Worm (Caenorhabditis elegans) whole organism, young adult: ENCODE measurements around the gene Y53F4B.21.

Experiments used
- B0336.3 ChIP-seq: fragments of 200-800 bp; sonication (Bioruptor generic); IDR thresholded peaks from 2 replicates; pipeline ENCODE4 v1.3.6; 2022; ENCODE audit warnings: missing genetic modification characterization, missing compliant biosample characterization
- F10E7.11 ChIP-seq: sonication (generic microtip); optimal IDR thresholded peaks from 2 replicates; lab custom pipeline; 2017; ENCODE audit warnings: mild to moderate bottlenecking, missing genetic modification characterization, moderate library complexity, missing compliant biosample characterization
- F22D6.2 ChIP-seq: sonication (generic microtip); optimal IDR thresholded peaks from 2 replicates; lab custom pipeline; 2016; ENCODE audit warnings: mild to moderate bottlenecking, missing genetic modification characterization, missing compliant biosample characterization
- F23B12.7 ChIP-seq: sonication (generic microtip); optimal IDR thresholded peaks from 2 replicates; lab custom pipeline; 2017; ENCODE audit warnings: missing genetic modification characterization, mild to moderate bottlenecking, missing compliant biosample characterization, antibody characterized with exemption, moderate library complexity; ENCODE audit not compliant: insufficient read depth
- F49E8.2 ChIP-seq: sonication (generic microtip); optimal IDR thresholded peaks from 3 replicates; lab custom pipeline; 2017; ENCODE audit warnings: missing genetic modification characterization, mild to moderate bottlenecking, missing compliant biosample characterization, antibody characterized with exemption, moderate library complexity; ENCODE audit not compliant: insufficient read depth
- F52B5.7 ChIP-seq: sonication (generic microtip); optimal IDR thresholded peaks from 2 replicates; lab custom pipeline; 2016; ENCODE audit warnings: mild to moderate bottlenecking, missing genetic modification characterization, missing compliant biosample characterization
- F55B11.4 ChIP-seq: sonication (generic microtip); optimal IDR thresholded peaks from 2 replicates; lab custom pipeline; 2016; ENCODE audit warnings: missing compliant biosample characterization, missing genetic modification characterization, borderline replicate concordance; ENCODE audit not compliant: insufficient read depth
- K12H6.12 ChIP-seq: fragments of 200-800 bp; sonication (Bioruptor generic); optimal IDR thresholded peaks from 2 replicates; lab custom pipeline; 2018; ENCODE audit warnings: mild to moderate bottlenecking, missing genetic modification characterization, missing compliant biosample characterization
- Y56A3A.18 ChIP-seq: fragments of 200-800 bp; sonication (Bioruptor generic); IDR thresholded peaks from 2 replicates; pipeline ENCODE4 v1.3.6; 2022; ENCODE audit warnings: missing genetic modification reagents, missing genetic modification characterization, missing compliant biosample characterization
- atf-7 ChIP-seq: sonication (generic microtip); optimal IDR thresholded peaks from 2 replicates; lab custom pipeline; 2017; ENCODE audit warnings: mild to moderate bottlenecking, missing genetic modification characterization, missing compliant biosample characterization
- attf-6 ChIP-seq: fragments of 200-800 bp; sonication (Bioruptor generic); IDR thresholded peaks from 2 replicates; pipeline ENCODE4 v1.3.6; 2022; ENCODE audit warnings: missing genetic modification reagents, missing genetic modification characterization, missing compliant biosample characterization
- ceh-100 ChIP-seq: fragments of 200-800 bp; sonication (Bioruptor generic); IDR thresholded peaks from 2 replicates; pipeline ENCODE4 v1.3.6; 2022; ENCODE audit warnings: missing genetic modification reagents, missing genetic modification characterization, missing compliant biosample characterization
- ceh-27 ChIP-seq: fragments of 200-800 bp; sonication (Bioruptor generic); optimal IDR thresholded peaks from 2 replicates; lab custom pipeline; 2018; ENCODE audit warnings: mild to moderate bottlenecking, missing genetic modification characterization, moderate library complexity, missing compliant biosample characterization
- ceh-40 ChIP-seq: fragments of 200-800 bp; sonication (Bioruptor generic); IDR thresholded peaks from 2 replicates; pipeline ENCODE4 v1.3.6; 2022; ENCODE audit warnings: missing genetic modification characterization, missing compliant biosample characterization
- ceh-58 ChIP-seq: fragments of 200-800 bp; sonication (Bioruptor generic); IDR thresholded peaks from 2 replicates; pipeline ENCODE4 v1.3.6; 2022; ENCODE audit warnings: missing genetic modification characterization, missing compliant biosample characterization
- ceh-79 ChIP-seq: sonication (generic microtip); optimal IDR thresholded peaks from 2 replicates; lab custom pipeline; 2017; ENCODE audit warnings: mild to moderate bottlenecking, missing genetic modification characterization, missing compliant biosample characterization
- ceh-91 ChIP-seq: fragments of 200-800 bp; sonication (Bioruptor generic); IDR thresholded peaks from 2 replicates; pipeline ENCODE4 v1.3.6; 2022; ENCODE audit warnings: missing genetic modification reagents, missing genetic modification characterization, missing compliant biosample characterization
- chd-7 ChIP-seq: sonication (generic microtip); optimal IDR thresholded peaks from 2 replicates; lab custom pipeline; 2016; ENCODE audit warnings: mild to moderate bottlenecking, missing genetic modification characterization, moderate library complexity, missing compliant biosample characterization
- dox-1 ChIP-seq: fragments of 200-800 bp; sonication (Bioruptor generic); IDR thresholded peaks from 2 replicates; pipeline ENCODE4 v1.3.6; 2022; ENCODE audit warnings: missing genetic modification reagents, missing genetic modification characterization, missing compliant biosample characterization
- egrh-3 ChIP-seq: fragments of 200-800 bp; sonication (Bioruptor generic); IDR thresholded peaks from 2 replicates; pipeline ENCODE4 v1.3.6; 2022; ENCODE audit warnings: missing genetic modification reagents, missing genetic modification characterization, missing compliant biosample characterization
- ekl-4 ChIP-seq: fragments of 200-800 bp; sonication (Bioruptor generic); IDR thresholded peaks from 2 replicates; pipeline ENCODE4 v1.3.6; 2022; ENCODE audit warnings: missing genetic modification reagents, missing genetic modification characterization, missing compliant biosample characterization
- fkh-3 ChIP-seq: sonication (generic microtip); optimal IDR thresholded peaks from 2 replicates; lab custom pipeline; 2016; ENCODE audit warnings: mild to moderate bottlenecking, missing genetic modification characterization, missing compliant biosample characterization
- him-1 ChIP-seq: sonication (generic microtip); optimal IDR thresholded peaks from 2 replicates; lab custom pipeline; 2016; ENCODE audit warnings: missing genotype, missing genetic modification reagents, missing genetic modification characterization, missing compliant biosample characterization
- hlh-12 ChIP-seq: sonication (generic microtip); optimal IDR thresholded peaks from 2 replicates; lab custom pipeline; 2016; ENCODE audit warnings: missing genetic modification characterization, missing compliant biosample characterization
- hrde-1 ChIP-seq: sonication (generic microtip); optimal IDR thresholded peaks from 2 replicates; lab custom pipeline; 2016; ENCODE audit warnings: missing genetic modification characterization, mild to moderate bottlenecking, missing compliant biosample characterization, moderate library complexity, missing genotype, missing genetic modification reagents, borderline replicate concordance
- lag-1 ChIP-seq: fragments of 200-800 bp; sonication (Bioruptor generic); IDR thresholded peaks from 2 replicates; pipeline ENCODE4 v1.3.6; 2022; ENCODE audit warnings: missing genetic modification reagents, missing genetic modification characterization, missing compliant biosample characterization
- let-526 ChIP-seq: fragments of 200-800 bp; sonication (Bioruptor generic); IDR thresholded peaks from 2 replicates; pipeline ENCODE4 v1.3.6; 2022; ENCODE audit warnings: missing genetic modification reagents, missing genetic modification characterization, missing compliant biosample characterization
- lin-35 ChIP-seq, 3 experiments: fragments of 150-350 bp in 2 of 3; sonication (generic microtip) in 1 of 3; optimal IDR thresholded peaks; 2 replicates each; lab custom pipeline; 2014 to 2018; ENCODE audit warnings: missing biosample characterization in 3 of 3, missing genetic modification characterization in 3 of 3, missing genetic modification reagents in 3 of 3
- lin-40 ChIP-seq: sonication (generic microtip); optimal IDR thresholded peaks from 2 replicates; lab custom pipeline; 2016; ENCODE audit warnings: missing genetic modification characterization, mild to moderate bottlenecking, missing compliant biosample characterization, missing genotype, missing genetic modification reagents
- lsy-27 ChIP-seq: sonication (generic microtip); optimal IDR thresholded peaks from 2 replicates; lab custom pipeline; 2017; ENCODE audit warnings: missing genetic modification characterization, mild to moderate bottlenecking, missing compliant biosample characterization, antibody characterized with exemption, missing genotype, borderline replicate concordance; ENCODE audit not compliant: insufficient read depth
- mcd-1 ChIP-seq: fragments of 200-800 bp; sonication (Bioruptor generic); IDR thresholded peaks from 2 replicates; pipeline ENCODE4 v1.3.6; 2022; ENCODE audit warnings: missing genetic modification reagents, missing genetic modification characterization, missing compliant biosample characterization
- mel-28 ChIP-seq: sonication (generic microtip); optimal IDR thresholded peaks from 2 replicates; lab custom pipeline; 2016; ENCODE audit warnings: borderline replicate concordance, mild to moderate bottlenecking, missing genetic modification characterization, missing compliant biosample characterization
- nhr-120 ChIP-seq: fragments of 200-800 bp; sonication (Bioruptor generic); IDR thresholded peaks from 2 replicates; pipeline ENCODE4 v1.3.6; 2022; ENCODE audit warnings: missing genetic modification characterization, missing compliant biosample characterization
- nhr-179 ChIP-seq: sonication (generic microtip); optimal IDR thresholded peaks from 2 replicates; lab custom pipeline; 2016; ENCODE audit warnings: mild to moderate bottlenecking, missing genetic modification characterization, missing compliant biosample characterization
- nhr-27 ChIP-seq: fragments of 200-800 bp; sonication (Bioruptor generic); optimal IDR thresholded peaks from 2 replicates; lab custom pipeline; 2018; ENCODE audit warnings: mild to moderate bottlenecking, missing genetic modification characterization, moderate library complexity, missing compliant biosample characterization
- nhr-80 ChIP-seq: sonication (generic microtip); optimal IDR thresholded peaks from 2 replicates; lab custom pipeline; 2016; ENCODE audit warnings: missing genetic modification characterization, missing compliant biosample characterization
- pbrm-1 ChIP-seq: fragments of 200-800 bp; sonication (Bioruptor generic); IDR thresholded peaks from 2 replicates; pipeline ENCODE4 v1.3.6; 2022; ENCODE audit warnings: missing genetic modification reagents, missing genetic modification characterization, missing compliant biosample characterization
- rec-8 ChIP-seq, 2 experiments: sonication (generic microtip); optimal IDR thresholded peaks; 2 replicates each; lab custom pipeline; 2016; ENCODE audit warnings: mild to moderate bottlenecking in 2 of 2, missing genetic modification characterization in 2 of 2, missing genetic modification reagents in 2 of 2, missing genotype in 2 of 2, missing biosample characterization in 1 of 2, missing compliant biosample characterization in 1 of 2, moderate library complexity in 1 of 2
- repo-1 ChIP-seq: sonication (generic microtip); optimal IDR thresholded peaks from 2 replicates; lab custom pipeline; 2017; ENCODE audit warnings: mild to moderate bottlenecking, missing genetic modification characterization, missing compliant biosample characterization
- unc-62 ChIP-seq: fragments of 150-350 bp; optimal IDR thresholded peaks from 2 replicates; lab custom pipeline; 2014; ENCODE audit warnings: missing biosample characterization, missing genetic modification reagents, missing genetic modification characterization
- zfh-2 ChIP-seq: fragments of 200-800 bp; sonication (Bioruptor generic); conservative IDR thresholded peaks from 2 replicates; pipeline ENCODE4 v1.3.6; 2022; ENCODE audit warnings: missing genetic modification reagents, missing genetic modification characterization, missing compliant biosample characterization
- zim-3 ChIP-seq: sonication (generic microtip); optimal IDR thresholded peaks from 2 replicates; lab custom pipeline; 2017; ENCODE audit warnings: mild to moderate bottlenecking, missing genetic modification characterization, moderate library complexity, missing compliant biosample characterization
- ztf-22 ChIP-seq: fragments of 200-800 bp; sonication (Bioruptor generic); optimal IDR thresholded peaks from 2 replicates; lab custom pipeline; 2018; ENCODE audit warnings: mild to moderate bottlenecking, missing genetic modification characterization, moderate library complexity, missing compliant biosample characterization
- ztf-3 ChIP-seq: fragments of 200-800 bp; sonication (Bioruptor generic); optimal IDR thresholded peaks from 2 replicates; lab custom pipeline; 2018; ENCODE audit warnings: mild to moderate bottlenecking, missing genetic modification characterization, missing compliant biosample characterization
- ztf-6 ChIP-seq: fragments of 200-800 bp; sonication (Bioruptor generic); IDR thresholded peaks from 2 replicates; pipeline ENCODE4 v1.3.6; 2022; ENCODE audit warnings: missing genetic modification reagents, missing genetic modification characterization, missing compliant biosample characterization

Gene Y53F4B.21

DNA sequence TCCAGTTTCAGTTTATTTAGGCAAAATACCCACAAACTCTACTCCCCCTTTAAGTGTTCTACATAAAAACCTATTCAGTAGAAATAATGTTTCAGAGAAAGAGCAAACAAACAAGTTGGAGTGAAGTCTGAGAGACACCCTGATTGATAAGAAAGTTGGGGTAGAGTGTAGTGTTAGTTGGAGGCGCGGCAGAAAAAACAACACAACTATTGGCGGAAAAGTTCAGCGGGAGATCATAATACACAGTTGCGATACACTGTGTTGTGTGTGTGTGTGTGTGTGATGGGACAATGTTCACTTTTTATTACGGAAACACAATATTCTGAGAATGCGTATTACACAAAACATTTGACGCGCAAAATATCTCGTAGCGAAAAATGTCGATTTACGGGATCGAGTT, 15.2 kb upstream of the Y53F4B.21 start:
- TF ChIP-seq nhr-80 (tag; lab: Kevin White, UChicago), result peak; percentile 60
- TF ChIP-seq Y56A3A.18 (GFP tag; lab: Robert Waterston, UW), result no peak
- TF ChIP-seq ztf-3 (GFP tag; lab: Kevin White, UChicago), result no peak
- no peak for TF ChIP-seq rec-8 (tag; optimal IDR thresholded peaks at IDR 0.05; lab: Kevin White, UChicago)
- TF ChIP-seq hrde-1 (tag; lab: Kevin White, UChicago), result no peak
- TF ChIP-seq lin-40 (tag; lab: Kevin White, UChicago), result peak; percentile 3
- no peak for TF ChIP-seq F10E7.11
- no peak for TF ChIP-seq lin-35 (GFP tag; optimal IDR thresholded peaks at IDR 0.05; lab: Kevin White, UChicago)
- TF ChIP-seq let-526, result no peak
- TF ChIP-seq, all 124 proteins: peak for 2

DNA sequence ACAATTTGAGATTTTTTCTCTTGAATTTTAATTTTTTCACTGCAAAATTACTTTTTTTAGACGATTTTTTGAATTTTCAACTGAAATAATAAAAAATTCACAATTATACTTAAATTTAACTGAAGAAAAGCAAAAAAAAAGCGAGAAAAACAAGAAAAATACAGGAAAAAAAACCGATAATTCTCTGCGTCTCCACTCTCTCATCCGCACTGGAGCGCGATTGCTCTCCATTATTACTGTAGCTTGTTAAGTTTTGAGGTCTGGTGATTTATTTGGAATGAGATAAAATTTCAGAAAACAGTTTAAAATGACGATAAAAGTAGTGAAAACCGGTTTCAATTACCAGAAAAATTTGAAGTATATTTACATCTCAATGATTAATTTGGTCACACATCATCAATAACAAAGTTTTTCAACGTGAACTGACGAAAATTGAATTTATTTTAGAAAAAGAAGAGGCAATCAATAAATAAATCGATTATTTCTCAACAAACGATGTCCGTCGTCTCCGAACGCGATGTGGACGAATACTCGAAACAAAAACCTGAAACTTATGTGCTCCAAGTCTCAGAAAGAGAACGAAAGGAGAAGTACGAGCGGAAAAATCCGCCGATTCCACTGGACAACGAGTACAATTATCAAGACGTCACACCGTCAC, 13.1 kb upstream of the Y53F4B.21 start, which contains the start of gene Y53F4B.19:
TSS of gene Y53F4B.19 (plus strand) at position 157 of the 658 bp plus-strand sequence.
- TF ChIP-seq him-1 (peak; percentile 18), F49E8.2 (tag; lab: Kevin White, UChicago) (peak; percentile 63), ceh-79 (no peak), B0336.3 (GFP tag; lab: Robert Waterston, UW) (no peak), pbrm-1 (GFP tag; lab: Robert Waterston, UW) (no peak), nhr-80 (tag; lab: Kevin White, UChicago) (no peak), nhr-27 (tag; lab: Kevin White, UChicago) (no peak), ceh-58 (no peak), ceh-100 (GFP tag; lab: Robert Waterston, UW) (no peak), F52B5.7 (tag; lab: Kevin White, UChicago) (no peak), F55B11.4 (tag; lab: Kevin White, UChicago) (no peak), repo-1 (tag; lab: Kevin White, UChicago) (no peak), mel-28 (tag; lab: Kevin White, UChicago) (no peak), ceh-40 (GFP tag; lab: Robert Waterston, UW) (no peak), K12H6.12 (no peak), ztf-22 (no peak), fkh-3 (tag; lab: Kevin White, UChicago) (no peak), mcd-1 (GFP tag; lab: Robert Waterston, UW) (peak; percentile 90), zim-3 (no peak), attf-6 (GFP tag; lab: Robert Waterston, UW) (no peak), unc-62 (GFP tag; lab: Kevin White, UChicago) (no peak), atf-7 (tag; lab: Kevin White, UChicago) (no peak), nhr-179 (no peak), ceh-27 (no peak), ztf-6 (GFP tag; lab: Robert Waterston, UW) (no peak), F22D6.2 (tag; lab: Kevin White, UChicago) (no peak), dox-1 (GFP tag; lab: Robert Waterston, UW) (no peak), chd-7 (no peak), ceh-91 (GFP tag; lab: Robert Waterston, UW) (peak; percentile 77), hrde-1 (tag; lab: Kevin White, UChicago) (no peak), ekl-4 (GFP tag; lab: Robert Waterston, UW) (no peak), F23B12.7 (peak; percentile 47), nhr-120 (no peak), hlh-12 (no peak), lin-35 (GFP tag; optimal IDR thresholded peaks at IDR 0.05; lab: Kevin White, UChicago) (no peak), lag-1 (no peak), egrh-3 (no peak), zfh-2 (GFP tag; lab: Robert Waterston, UW) (no peak), lsy-27 (no peak)
